Worm (Caenorhabditis elegans): ENCODE data around the gene C07G2.5.

- no peak for TF ChIP-seq him-1 (tag; optimal IDR thresholded peaks at IDR 0.05)
- TF ChIP-seq dao-5 (tag; optimal IDR thresholded peaks at IDR 0.05): no peak
These were observed 21.2 kb upstream of the C07G2.5 start, which contains the start of gene cdh-4 for ce11 chrIII:4520057-4520456.

All from whole organism, L4/young adult.